Fruit fly (Drosophila melanogaster): ENCODE results near the gene CG13693.

The CG13693 gene

dm6 chr2L:224599-225385, 7.5 kb upstream of the CG13693 start (continued):
- TF ChIP-seq row (GFP tag; IDR thresholded peaks at IDR 0.05) (peak; percentile 86), gro (GFP tag; optimal IDR thresholded peaks at IDR 0.05) (no peak), CG11398 (GFP tag; optimal IDR thresholded peaks at IDR 0.05) (peak; percentile 15), Sox102F (GFP tag; optimal IDR thresholded peaks at IDR 0.05) (no peak), CG14441 (GFP tag; IDR thresholded peaks at IDR 0.05) (peak; percentile 71), Doc2 (GFP tag; IDR thresholded peaks at IDR 0.05) (no peak), CG2129 (GFP tag; IDR thresholded peaks at IDR 0.05; ENCODE audit: partially characterized antibody) (no peak), sqz (GFP tag; optimal IDR thresholded peaks at IDR 0.05) (peak; percentile 35), Gsc (GFP tag; IDR thresholded peaks at IDR 0.05) (0 out of 2 replicates have a peak, but pooled peaks have one; percentile 33), sd (tag; optimal IDR thresholded peaks at IDR 0.05) (no peak), CG6689 (GFP tag; IDR thresholded peaks at IDR 0.05) (peak; percentile 45), mirr (GFP tag; optimal IDR thresholded peaks at IDR 0.05) (no peak), CG4820 (GFP tag; optimal IDR thresholded peaks at IDR 0.05) (peak; percentile 30), slp2 (GFP tag; optimal IDR thresholded peaks at IDR 0.05) (peak; percentile 8), CG2712 (tag; optimal IDR thresholded peaks at IDR 0.05) (peak; percentile 59), lola (GFP tag; optimal IDR thresholded peaks at IDR 0.05) (peak in 1 of 3 experiments; percentile 42), CG17359 (tag; optimal IDR thresholded peaks at IDR 0.05) (peak; percentile 60), insv (GFP tag; optimal IDR thresholded peaks at IDR 0.05) (no peak), CG13624 (GFP tag; optimal IDR thresholded peaks at IDR 0.05) (peak; percentile 32), Hr51 (GFP tag; optimal IDR thresholded peaks at IDR 0.05) (peak; percentile 44 to 70), caup (GFP tag; optimal IDR thresholded peaks at IDR 0.05; ENCODE audit: severe bottlenecking) (peak; percentile 45), HLH3B (GFP tag; IDR thresholded peaks at IDR 0.05) (peak; percentile 59), stwl (tag; optimal IDR thresholded peaks at IDR 0.05) (no peak), crp (GFP tag; optimal IDR thresholded peaks at IDR 0.05) (no peak), Jarid2 (GFP tag; optimal IDR thresholded peaks at IDR 0.05) (no peak), CG32767 (GFP tag; IDR thresholded peaks at IDR 0.05) (peak; percentile 56), CG7928 (GFP tag; optimal IDR thresholded peaks at IDR 0.05) (no peak), ftz-f1 (GFP tag; optimal IDR thresholded peaks at IDR 0.05) (no peak), Sry-δ (GFP tag; optimal IDR thresholded peaks at IDR 0.05) (peak; percentile 11), Bteb2 (GFP tag; optimal IDR thresholded peaks at IDR 0.05) (peak; percentile 19), CTCF (GFP tag; optimal IDR thresholded peaks at IDR 0.05) (peak; percentile 18), CG9215 (GFP tag; IDR thresholded peaks at IDR 0.05) (peak; percentile 35), luna (GFP tag; optimal IDR thresholded peaks at IDR 0.05) (no peak), Neu2 (GFP tag; optimal IDR thresholded peaks at IDR 0.05; ENCODE audit: borderline replicate concordance) (no peak), ssp (GFP tag; IDR thresholded peaks at IDR 0.05) (peak; percentile 32; the same call in 1 of the 2 replicates), CG7839 (tag; optimal IDR thresholded peaks at IDR 0.05) (no peak), gsb (GFP tag; IDR thresholded peaks at IDR 0.05) (0 out of 2 replicates have a peak, but pooled peaks have one; percentile 24), E2f2 (GFP tag; IDR thresholded peaks at IDR 0.05) (no peak; the same call in 1 of the 2 replicates), CG9876 (GFP tag; optimal IDR thresholded peaks at IDR 0.05) (no peak), Max (GFP tag; optimal IDR thresholded peaks at IDR 0.05) (peak; percentile 55), disco-r (GFP tag; optimal IDR thresholded peaks at IDR 0.05) (no peak), ind (GFP tag; optimal IDR thresholded peaks at IDR 0.05) (peak; percentile 69), toy (GFP tag; IDR thresholded peaks at IDR 0.05) (no peak), CG11247 (GFP tag; IDR thresholded peaks at IDR 0.05) (peak; percentile 37; the same call in 1 of the 2 replicates), CG13775 (GFP tag; optimal IDR thresholded peaks at IDR 0.05) (peak; percentile 31), Lim3 (GFP tag; IDR thresholded peaks at IDR 0.05) (no peak), CG12236 (GFP tag; optimal IDR thresholded peaks at IDR 0.05) (no peak), CG33213 (GFP tag; optimal IDR thresholded peaks at IDR 0.05) (peak; percentile 24), CG16863 (GFP tag; optimal IDR thresholded peaks at IDR 0.05) (peak; percentile 40), salm (tag; optimal IDR thresholded peaks at IDR 0.05) (peak; percentile 13)

All from whole organism, embryonic.